Worm (Caenorhabditis elegans) whole organism, L3 larva: ENCODE results near the gene ceh-31.

Source experiments
- ceh-82 ChIP-seq: fragments of 150-350 bp; optimal IDR thresholded peaks from 2 replicates; lab custom pipeline; 2014; ENCODE audit warnings: missing biosample characterization, missing genetic modification characterization
- fos-1 ChIP-seq: fragments of 150-350 bp; optimal IDR thresholded peaks from 2 replicates; lab custom pipeline; 2014; ENCODE audit warnings: missing biosample characterization, missing genetic modification characterization
- nhr-12 ChIP-seq: fragments of 150-350 bp; optimal IDR thresholded peaks from 2 replicates; lab custom pipeline; 2014; ENCODE audit warnings: missing biosample characterization, missing genetic modification characterization
- pha-4 ChIP-seq: fragments of 150-350 bp; optimal IDR thresholded peaks from 2 replicates; lab custom pipeline; 2014; ENCODE audit warnings: missing biosample characterization, missing genetic modification reagents, missing genetic modification characterization
- sea-2 ChIP-seq: fragments of 150-350 bp; sonication (generic microtip); optimal IDR thresholded peaks from 4 replicates; lab custom pipeline; 2014; ENCODE audit warnings: missing biosample characterization, missing genetic modification reagents, missing genetic modification characterization

ce11 chrX:3087647-3088046 lies 17.4 kb upstream of the ceh-31 start:
- TF ChIP-seq pha-4 (tag; lab: Kevin White, UChicago) (peak; percentile 27), ceh-82 (tag; lab: Kevin White, UChicago) (no peak), fos-1 (tag; lab: Kevin White, UChicago) (no peak), nhr-12 (no peak), sea-2 (no peak)
